Worm (Caenorhabditis elegans): ENCODE results near the gene M79.2.
A peak's percentile ranks its signal among the peaks of the same experiment; 100 is the strongest.

M79.2 gene

ce11 chrX:10593234-10593633, 35.4 kb downstream of the M79.2 start, which contains the start of gene sdn-1:
Gene sdn-1, minus strand, starts transcription at chrX:10593334.
- TF ChIP-seq ceh-36 (tag; optimal IDR thresholded peaks at IDR 0.05): no peak
- TF ChIP-seq B0310.2 (tag; optimal IDR thresholded peaks at IDR 0.05): no peak
- no peak for TF ChIP-seq flt-1 (GFP tag; IDR thresholded peaks at IDR 0.05)
- TF ChIP-seq ceh-13 (GFP tag; optimal IDR thresholded peaks at IDR 0.05): no peak
- TF ChIP-seq ama-1 (optimal IDR thresholded peaks at IDR 0.05): no peak
- TF ChIP-seq tbx-37 (GFP tag; conservative IDR thresholded peaks at IDR 0.05): no peak
- no peak for TF ChIP-seq tra-4 (tag; optimal IDR thresholded peaks at IDR 0.05)
- no peak for TF ChIP-seq hmg-4 (GFP tag; optimal IDR thresholded peaks at IDR 0.05)
- no peak for TF ChIP-seq ets-7 (tag; optimal IDR thresholded peaks at IDR 0.05)
- TF ChIP-seq hnd-1 (tag; optimal IDR thresholded peaks at IDR 0.05): no peak
- no peak for TF ChIP-seq F13C5.2 (tag; optimal IDR thresholded peaks at IDR 0.05)
- TF ChIP-seq pes-1 (GFP tag; IDR thresholded peaks at IDR 0.05): no peak

ce11 chrX:10591208-10591782, 37.3 kb downstream of the M79.2 start:
- TF ChIP-seq scrt-1 (GFP tag; IDR thresholded peaks at IDR 0.05) (no peak), hmg-4 (GFP tag; optimal IDR thresholded peaks at IDR 0.05) (peak; percentile 9)

ce11 chrX:10590772-10591171, 37.8 kb downstream of the M79.2 start:
- TF ChIP-seq ama-1 (optimal IDR thresholded peaks at IDR 0.05) (peak; percentile 40), pes-1 (GFP tag; IDR thresholded peaks at IDR 0.05) (0 out of 2 replicates have a peak, but pooled peaks have one; percentile 22), F13C5.2 (tag; optimal IDR thresholded peaks at IDR 0.05) (no peak), ceh-36 (tag; optimal IDR thresholded peaks at IDR 0.05) (no peak), hnd-1 (tag; optimal IDR thresholded peaks at IDR 0.05) (no peak), scrt-1 (GFP tag; IDR thresholded peaks at IDR 0.05) (no peak)

ce11 chrX:10589465-10589864, 39.1 kb downstream of the M79.2 start, which contains the start of gene F57C7.4:
Gene F57C7.4, minus strand, starts transcription at chrX:10589565.
- no peak for TF ChIP-seq ets-7 (tag; optimal IDR thresholded peaks at IDR 0.05)
- TF ChIP-seq hnd-1 (tag; optimal IDR thresholded peaks at IDR 0.05): no peak
- no peak for TF ChIP-seq hmg-4 (GFP tag; optimal IDR thresholded peaks at IDR 0.05)
- TF ChIP-seq ceh-36 (tag; optimal IDR thresholded peaks at IDR 0.05): no peak
- no peak for TF ChIP-seq tra-4 (tag; optimal IDR thresholded peaks at IDR 0.05)
- no peak for TF ChIP-seq pes-1 (GFP tag; IDR thresholded peaks at IDR 0.05)
- TF ChIP-seq ceh-13 (GFP tag; optimal IDR thresholded peaks at IDR 0.05): no peak
- no peak for TF ChIP-seq flt-1 (GFP tag; IDR thresholded peaks at IDR 0.05)
- TF ChIP-seq F13C5.2 (tag; optimal IDR thresholded peaks at IDR 0.05): no peak
- TF ChIP-seq B0310.2 (tag; optimal IDR thresholded peaks at IDR 0.05): no peak
- TF ChIP-seq hmbx-1 (tag; optimal IDR thresholded peaks at IDR 0.05): no peak
- TF ChIP-seq tbx-37 (GFP tag; conservative IDR thresholded peaks at IDR 0.05): no peak
- no peak for TF ChIP-seq sea-1 (GFP tag; conservative IDR thresholded peaks at IDR 0.05)
- no peak for TF ChIP-seq aly-1 (tag; optimal IDR thresholded peaks at IDR 0.05)
- no peak for TF ChIP-seq scrt-1 (GFP tag; IDR thresholded peaks at IDR 0.05)
- no peak for TF ChIP-seq tbx-11 (GFP tag; IDR thresholded peaks at IDR 0.05)

- no peak for TF ChIP-seq aly-1 (tag; optimal IDR thresholded peaks at IDR 0.05)
- no peak for TF ChIP-seq tbx-37 (GFP tag; conservative IDR thresholded peaks at IDR 0.05)
- TF ChIP-seq ets-7 (tag; optimal IDR thresholded peaks at IDR 0.05): no peak
- no peak for TF ChIP-seq ceh-13 (GFP tag; optimal IDR thresholded peaks at IDR 0.05)
- TF ChIP-seq F13C5.2 (tag; optimal IDR thresholded peaks at IDR 0.05): no peak
- TF ChIP-seq ceh-36 (tag; optimal IDR thresholded peaks at IDR 0.05): no peak
- TF ChIP-seq sea-1 (GFP tag; conservative IDR thresholded peaks at IDR 0.05): no peak
- no peak for TF ChIP-seq tbx-11 (GFP tag; IDR thresholded peaks at IDR 0.05)
- TF ChIP-seq ama-1 (optimal IDR thresholded peaks at IDR 0.05): no peak
- no peak for TF ChIP-seq flt-1 (GFP tag; IDR thresholded peaks at IDR 0.05)
- TF ChIP-seq scrt-1 (GFP tag; IDR thresholded peaks at IDR 0.05): no peak
Observed at ce11 chrX:10576872-10577271, 51.7 kb downstream of the M79.2 start, which contains the start of gene nhx-5. Gene nhx-5, plus strand, starts transcription at chrX:10576953.
